Fruit fly (Drosophila melanogaster): ENCODE data around the gene CG16734.

CG16734 gene

DNA sequence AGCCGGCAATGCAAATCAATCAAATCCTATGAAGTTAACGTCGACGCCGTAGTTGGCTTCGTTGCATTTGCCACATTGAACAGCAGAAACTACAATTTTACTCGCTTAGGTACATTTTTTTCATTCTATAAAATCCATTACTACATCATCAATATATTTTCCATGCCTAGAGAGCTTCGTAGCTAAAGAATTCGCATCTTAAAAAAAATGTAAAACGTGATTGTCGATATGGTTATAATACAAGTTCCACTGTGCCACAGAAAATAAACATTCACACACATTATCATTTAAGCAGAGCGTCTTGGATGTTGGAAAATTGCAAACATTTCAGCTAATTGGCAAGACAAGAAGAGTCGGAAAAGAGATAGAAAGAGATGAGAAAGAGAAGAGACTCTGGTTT, 26.9 kb upstream of the CG16734 start:
- no peak for TF ChIP-seq CG32264 (GFP tag; optimal IDR thresholded peaks at IDR 0.05)
- TF ChIP-seq dl (GFP tag; optimal IDR thresholded peaks at IDR 0.05; ENCODE audit: insufficient read depth in 1 of 2, partially characterized antibody in 2 of 2) = no peak
- TF ChIP-seq Hnf4 (GFP tag; optimal IDR thresholded peaks at IDR 0.05) = no peak
- TF ChIP-seq Mio (GFP tag; optimal IDR thresholded peaks at IDR 0.05) = no peak
- no peak for TF ChIP-seq h (GFP tag; optimal IDR thresholded peaks at IDR 0.05)
- TF ChIP-seq Abd-B (GFP tag; optimal IDR thresholded peaks at IDR 0.05) = no peak
- TF ChIP-seq OdsH (GFP tag; optimal IDR thresholded peaks at IDR 0.05) = no peak
- no peak for TF ChIP-seq HLH106 (tag; optimal IDR thresholded peaks at IDR 0.05)
- TF ChIP-seq Jra (GFP tag; optimal IDR thresholded peaks at IDR 0.05) = no peak
- TF ChIP-seq GATAd (GFP tag; optimal IDR thresholded peaks at IDR 0.05) = no peak

DNA sequence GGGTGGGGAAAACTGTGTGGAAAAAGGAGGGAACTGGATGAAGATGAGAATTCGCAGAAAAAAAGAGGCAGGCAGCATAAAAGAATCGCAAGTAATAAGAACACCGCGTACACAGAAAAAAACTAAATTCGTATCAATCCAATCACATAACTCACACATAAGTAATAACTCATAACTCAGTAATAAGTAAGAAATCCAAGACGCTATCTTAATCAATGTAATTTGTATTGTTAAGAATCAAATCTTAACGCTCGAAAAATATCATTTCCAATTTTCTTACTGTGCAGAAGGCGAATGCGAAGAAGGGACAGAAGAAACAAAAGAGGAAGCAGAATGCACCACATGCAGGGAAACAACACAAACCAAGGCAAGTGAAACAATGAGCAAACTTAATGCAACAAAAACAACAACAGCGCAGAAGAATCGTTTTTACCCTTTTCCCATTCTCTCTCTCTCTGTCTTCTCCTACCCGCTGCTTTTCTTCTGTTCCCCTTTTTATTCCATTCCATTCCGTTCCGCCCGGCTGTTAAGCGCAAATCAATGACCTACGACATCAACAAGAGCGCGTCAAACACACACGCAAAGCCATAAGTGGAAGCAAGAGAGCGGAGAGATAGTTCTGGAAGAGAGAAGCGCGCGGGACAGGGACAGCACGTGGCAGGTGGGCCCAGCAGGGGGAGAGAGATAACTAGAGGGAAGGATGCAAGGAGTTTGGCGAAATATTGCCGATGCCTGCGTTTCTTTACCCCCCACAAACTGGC, 25.6 kb upstream of the CG16734 start:
- TF ChIP-seq foxo (GFP tag; optimal IDR thresholded peaks at IDR 0.05) (peak; percentile 87 to 99), lola (GFP tag; optimal IDR thresholded peaks at IDR 0.05) (no peak), brk (GFP tag; optimal IDR thresholded peaks at IDR 0.05) (peak; percentile 94), Abd-B (GFP tag; optimal IDR thresholded peaks at IDR 0.05) (no peak), CG32264 (GFP tag; optimal IDR thresholded peaks at IDR 0.05) (peak; percentile 96), N (GFP tag; optimal IDR thresholded peaks at IDR 0.05) (no peak), Mio (GFP tag; optimal IDR thresholded peaks at IDR 0.05) (peak; percentile 69), Rel (GFP tag; optimal IDR thresholded peaks at IDR 0.05) (peak; percentile 94), Rel (tag; optimal IDR thresholded peaks at IDR 0.05) (peak; percentile 80), fru (GFP tag; optimal IDR thresholded peaks at IDR 0.05) (peak; percentile 100), ey (GFP tag; optimal IDR thresholded peaks at IDR 0.05) (peak; percentile 98), psq (GFP tag; optimal IDR thresholded peaks at IDR 0.05) (peak; percentile 100), usp (GFP tag; optimal IDR thresholded peaks at IDR 0.05) (no peak), Dfd (GFP tag; optimal IDR thresholded peaks at IDR 0.05) (peak; percentile 49), Jra (GFP tag; optimal IDR thresholded peaks at IDR 0.05) (peak; percentile 96), h (GFP tag; optimal IDR thresholded peaks at IDR 0.05) (peak; percentile 99), Sp1 (GFP tag; optimal IDR thresholded peaks at IDR 0.05) (peak; percentile 98), pan (optimal IDR thresholded peaks at IDR 0.05) (no peak), dmrt93B (GFP tag; optimal IDR thresholded peaks at IDR 0.05) (peak; percentile 96), Hnf4 (GFP tag; optimal IDR thresholded peaks at IDR 0.05) (peak; percentile 97), tai (GFP tag; optimal IDR thresholded peaks at IDR 0.05) (peak; percentile 96), Dif (GFP tag; optimal IDR thresholded peaks at IDR 0.05; ENCODE audit: partially characterized antibody) (peak; percentile 57), sage (GFP tag; optimal IDR thresholded peaks at IDR 0.05) (peak; percentile 97), Vsx2 (GFP tag; optimal IDR thresholded peaks at IDR 0.05; ENCODE audit: partially characterized antibody) (no peak), sv (GFP tag; optimal IDR thresholded peaks at IDR 0.05) (peak; percentile 36), jim (GFP tag; optimal IDR thresholded peaks at IDR 0.05) (no peak), dsf (GFP tag; optimal IDR thresholded peaks at IDR 0.05; ENCODE audit: borderline replicate concordance) (peak; percentile 86), Hr83 (GFP tag; optimal IDR thresholded peaks at IDR 0.05; ENCODE audit: poor library complexity, severe bottlenecking) (peak; percentile 54), GATAd (GFP tag; optimal IDR thresholded peaks at IDR 0.05) (peak; percentile 55), CG9705 (GFP tag; optimal IDR thresholded peaks at IDR 0.05) (peak; percentile 90), CrebA (GFP tag; optimal IDR thresholded peaks at IDR 0.05; ENCODE audit: borderline replicate concordance) (peak; percentile 91), Myc (optimal IDR thresholded peaks at IDR 0.05) (no peak), Hr78 (GFP tag; optimal IDR thresholded peaks at IDR 0.05) (no peak), HLH106 (tag; optimal IDR thresholded peaks at IDR 0.05) (peak; percentile 98), OdsH (GFP tag; optimal IDR thresholded peaks at IDR 0.05) (peak; percentile 98), br (GFP tag; optimal IDR thresholded peaks at IDR 0.05) (peak; percentile 98), dl (GFP tag; optimal IDR thresholded peaks at IDR 0.05; ENCODE audit: insufficient read depth in 1 of 2, partially characterized antibody in 2 of 2) (peak in 1 of 2 experiments; percentile 49), woc (GFP tag; optimal IDR thresholded peaks at IDR 0.05) (peak; percentile 98), rgr (GFP tag; optimal IDR thresholded peaks at IDR 0.05) (peak; percentile 98)
